Fruit fly (Drosophila melanogaster) whole organism, embryonic: ENCODE data around the gene CG42558.

Experiments
- ATbp ChIP-seq: fragments of 200-800 bp; sonication (Bioruptor generic); optimal IDR thresholded peaks from 2 replicates; lab custom pipeline; 2017; ENCODE audit warnings: missing biosample characterization, mild to moderate bottlenecking, missing genetic modification characterization, missing genetic modification reagents
- Abd-B ChIP-seq: fragments of 200-800 bp; sonication (Bioruptor generic); optimal IDR thresholded peaks from 2 replicates; lab custom pipeline; 2018; ENCODE audit warnings: missing biosample characterization, mild to moderate bottlenecking, missing genetic modification characterization, moderate library complexity
- BEAF-32 ChIP-seq: fragments of 200-800 bp; sonication (Bioruptor generic); optimal IDR thresholded peaks from 3 replicates; lab custom pipeline; 2017; ENCODE audit warnings: missing biosample characterization, missing genetic modification characterization, mild to moderate bottlenecking, moderate library complexity, missing genetic modification reagents
- Blimp-1 ChIP-seq: fragments of 200-800 bp; sonication (Bioruptor generic); optimal IDR thresholded peaks from 3 replicates; lab custom pipeline; 2018; ENCODE audit warnings: missing biosample characterization, missing genetic modification characterization, mild to moderate bottlenecking, moderate library complexity, missing genetic modification reagents
- CG10267 ChIP-seq: fragments of 200-800 bp; sonication (Bioruptor generic); optimal IDR thresholded peaks from 2 replicates; lab custom pipeline; 2018; ENCODE audit warnings: missing biosample characterization, mild to moderate bottlenecking, missing genetic modification characterization, moderate library complexity
- CG11456 ChIP-seq: fragments of 200-800 bp; sonication (Bioruptor generic); IDR thresholded peaks from 3 replicates; pipeline ENCODE4 v1.3.6; 2022; ENCODE audit warnings: missing biosample characterization, missing genetic modification characterization
- CG11504 ChIP-seq: fragments of 200-800 bp; sonication (Bioruptor generic); optimal IDR thresholded peaks from 3 replicates; lab custom pipeline; 2019; ENCODE audit warnings: missing biosample characterization, mild to moderate bottlenecking, missing genetic modification characterization, moderate library complexity
- CG11723 ChIP-seq: fragments of 200-800 bp; sonication (Bioruptor generic); optimal IDR thresholded peaks from 2 replicates; lab custom pipeline; 2017; ENCODE audit warnings: missing biosample characterization, mild to moderate bottlenecking, missing genetic modification characterization
- CG14710 ChIP-seq: fragments of 200-800 bp; sonication (Bioruptor generic); optimal IDR thresholded peaks from 3 replicates; lab custom pipeline; 2019; ENCODE audit warnings: missing biosample characterization, mild to moderate bottlenecking, missing genetic modification characterization, moderate library complexity
- CG14965 ChIP-seq: fragments of 200-800 bp; sonication (Bioruptor generic); optimal IDR thresholded peaks from 2 replicates; lab custom pipeline; 2016; ENCODE audit warnings: missing biosample characterization, missing genetic modification characterization, borderline replicate concordance
- CG15073 ChIP-seq: fragments of 200-800 bp; sonication (Bioruptor generic); optimal IDR thresholded peaks from 2 replicates; lab custom pipeline; 2016; ENCODE audit warnings: missing biosample characterization, missing genetic modification characterization
- CG17359 ChIP-seq: fragments of 200-800 bp; sonication (Bioruptor generic); optimal IDR thresholded peaks from 3 replicates; lab custom pipeline; 2018; ENCODE audit warnings: missing biosample characterization, mild to moderate bottlenecking, missing genetic modification characterization, moderate library complexity
- CG17568 ChIP-seq: fragments of 200-800 bp; sonication (Bioruptor generic); optimal IDR thresholded peaks from 2 replicates; lab custom pipeline; 2018; ENCODE audit warnings: missing biosample characterization, mild to moderate bottlenecking, missing genetic modification characterization, moderate library complexity
- CG1832 ChIP-seq: fragments of 200-800 bp; sonication (Bioruptor generic); optimal IDR thresholded peaks from 2 replicates; lab custom pipeline; 2017; ENCODE audit warnings: missing biosample characterization, mild to moderate bottlenecking, missing genetic modification characterization, inconsistent platforms
- CG18599 ChIP-seq: fragments of 200-800 bp; sonication (Bioruptor generic); optimal IDR thresholded peaks from 3 replicates; lab custom pipeline; 2017; ENCODE audit warnings: missing biosample characterization, missing genetic modification characterization, mild to moderate bottlenecking, moderate library complexity, missing genetic modification reagents
- CG4282 ChIP-seq: fragments of 200-800 bp; sonication (Bioruptor generic); optimal IDR thresholded peaks from 2 replicates; lab custom pipeline; 2016; ENCODE audit warnings: missing biosample characterization, missing genetic modification characterization
- CG4707 ChIP-seq: fragments of 200-800 bp; sonication (Bioruptor generic); optimal IDR thresholded peaks from 2 replicates; lab custom pipeline; 2018; ENCODE audit warnings: missing biosample characterization, mild to moderate bottlenecking, missing genetic modification characterization, moderate library complexity
- CG6272 ChIP-seq: fragments of 200-800 bp; sonication (Bioruptor generic); IDR thresholded peaks from 2 replicates; pipeline ENCODE4 v1.3.6; 2022; ENCODE audit warnings: missing biosample characterization, missing genetic modification characterization
- CG7786 ChIP-seq: fragments of 200-800 bp; sonication (Bioruptor generic); optimal IDR thresholded peaks from 2 replicates; lab custom pipeline; 2016; ENCODE audit warnings: missing biosample characterization, missing genetic modification characterization
- CG8290 ChIP-seq, 3 experiments: fragments of 200-800 bp; sonication (Bioruptor generic); optimal IDR thresholded peaks; 2 replicates each; lab custom pipeline; 2016 to 2019; ENCODE audit warnings: missing biosample characterization in 3 of 3, missing genetic modification characterization in 3 of 3, mild to moderate bottlenecking in 2 of 3, moderate library complexity in 1 of 3
- CG9932 ChIP-seq: fragments of 200-800 bp; sonication (Bioruptor generic); IDR thresholded peaks from 2 replicates; pipeline ENCODE4 v1.3.6; 2022; ENCODE audit warnings: missing biosample characterization, missing genetic modification characterization
- D19B ChIP-seq: fragments of 200-800 bp; sonication (Bioruptor generic); optimal IDR thresholded peaks from 2 replicates; lab custom pipeline; 2017; ENCODE audit warnings: missing biosample characterization, mild to moderate bottlenecking, missing genetic modification characterization
- Dbx ChIP-seq: fragments of 200-800 bp; sonication (Bioruptor generic); IDR thresholded peaks from 3 replicates; pipeline ENCODE4 v1.3.6; 2022; ENCODE audit warnings: missing biosample characterization, missing genetic modification characterization
- Dip3 ChIP-seq: fragments of 200-800 bp; sonication (Bioruptor generic); optimal IDR thresholded peaks from 3 replicates; lab custom pipeline; 2016; ENCODE audit warnings: missing biosample characterization, missing genetic modification characterization
- Eip74EF ChIP-seq, 2 experiments: fragments of 200-800 bp in 1 of 2; fragments of >200 bp in 1 of 2; sonication (Bioruptor generic) in 1 of 2; optimal IDR thresholded peaks; 2 replicates each; lab custom pipeline; 2017 to 2019; ENCODE audit warnings: missing biosample characterization in 2 of 2, missing genetic modification characterization in 2 of 2, mild to moderate bottlenecking in 1 of 2, moderate library complexity in 1 of 2
- Hr3 ChIP-seq: fragments of 200-800 bp; sonication (Bioruptor generic); optimal IDR thresholded peaks from 3 replicates; lab custom pipeline; 2016; ENCODE audit warnings: missing biosample characterization, missing genetic modification characterization
- Hsf ChIP-seq: fragments of 200-800 bp; sonication (Bioruptor generic); optimal IDR thresholded peaks from 3 replicates; lab custom pipeline; 2016; ENCODE audit warnings: missing biosample characterization, missing genetic modification characterization
- NFAT ChIP-seq: fragments of 200-800 bp; sonication (Bioruptor generic); IDR thresholded peaks from 2 replicates; pipeline ENCODE4 v1.3.6; 2022; ENCODE audit warnings: missing biosample characterization, missing genetic modification characterization
- NK7.1 ChIP-seq: fragments of 200-800 bp; sonication (Bioruptor generic); optimal IDR thresholded peaks from 3 replicates; lab custom pipeline; 2016; ENCODE audit warnings: missing biosample characterization, missing genetic modification characterization
- Nf-YB ChIP-seq: fragments of 200-800 bp; sonication (Bioruptor generic); optimal IDR thresholded peaks from 3 replicates; lab custom pipeline; 2019; ENCODE audit warnings: missing biosample characterization, mild to moderate bottlenecking, missing genetic modification characterization, moderate library complexity
- Oli ChIP-seq: fragments of 200-800 bp; sonication (Bioruptor generic); optimal IDR thresholded peaks from 2 replicates; lab custom pipeline; 2018; ENCODE audit warnings: missing biosample characterization, mild to moderate bottlenecking, missing genetic modification characterization, moderate library complexity
- PHDP ChIP-seq: fragments of 200-800 bp; sonication (Bioruptor generic); optimal IDR thresholded peaks from 3 replicates; lab custom pipeline; 2018; ENCODE audit warnings: missing biosample characterization, mild to moderate bottlenecking, missing genetic modification characterization, moderate library complexity
- Rfx ChIP-seq: fragments of 200-800 bp; sonication (Bioruptor generic); IDR thresholded peaks from 2 replicates; pipeline ENCODE4 v1.3.6; 2022; ENCODE audit warnings: missing biosample characterization, missing genetic modification characterization
- Six4 ChIP-seq: fragments of 200-800 bp; sonication (Bioruptor generic); optimal IDR thresholded peaks from 2 replicates; lab custom pipeline; 2016; ENCODE audit warnings: missing biosample characterization, missing genetic modification characterization
- TFAM ChIP-seq: fragments of 200-800 bp; sonication (Bioruptor generic); optimal IDR thresholded peaks from 2 replicates; lab custom pipeline; 2017; ENCODE audit warnings: missing biosample characterization, missing genetic modification characterization, inconsistent platforms
- ab ChIP-seq: fragments of 200-800 bp; sonication (Bioruptor generic); optimal IDR thresholded peaks from 2 replicates; lab custom pipeline; 2016; ENCODE audit warnings: missing biosample characterization, missing genetic modification characterization
- chinmo ChIP-seq: fragments of 200-800 bp; sonication (Bioruptor generic); IDR thresholded peaks from 4 replicates; pipeline ENCODE4 v1.3.6; 2022; ENCODE audit warnings: missing biosample characterization, missing genetic modification characterization; ENCODE audit not compliant: partially characterized antibody
- da ChIP-seq: fragments of 200-800 bp; sonication (Bioruptor generic); optimal IDR thresholded peaks from 2 replicates; lab custom pipeline; 2016; ENCODE audit warnings: missing biosample characterization, missing genetic modification characterization
- exex ChIP-seq: fragments of 200-800 bp; sonication (Bioruptor generic); optimal IDR thresholded peaks from 4 replicates; lab custom pipeline; 2018; ENCODE audit warnings: missing biosample characterization, mild to moderate bottlenecking, missing genetic modification characterization, moderate library complexity
- eyg ChIP-seq: fragments of 200-800 bp; sonication (Bioruptor generic); optimal IDR thresholded peaks from 3 replicates; lab custom pipeline; 2016; ENCODE audit warnings: missing biosample characterization, missing genetic modification characterization
- hkb ChIP-seq, 2 experiments: fragments of 200-800 bp in 1 of 2; fragments of >200 bp in 1 of 2; sonication (Bioruptor generic) in 1 of 2; IDR thresholded peaks in 1 of 2; optimal IDR thresholded peaks in 1 of 2; 2 replicates each; pipeline versions ENCODE4 v1.3.6 to Lab custom; 2017 to 2022; ENCODE audit warnings: missing biosample characterization in 1 of 2, missing genetic modification characterization in 1 of 2
- jing ChIP-seq: fragments of 200-800 bp; sonication (Bioruptor generic); optimal IDR thresholded peaks from 2 replicates; lab custom pipeline; 2018; ENCODE audit warnings: missing biosample characterization, mild to moderate bottlenecking, missing genetic modification characterization
- lab ChIP-seq: fragments of 200-800 bp; sonication (Bioruptor generic); optimal IDR thresholded peaks from 3 replicates; lab custom pipeline; 2017; ENCODE audit warnings: missing biosample characterization, missing genetic modification characterization, mild to moderate bottlenecking, moderate library complexity, missing genetic modification reagents
- lilli ChIP-seq: fragments of 200-800 bp; sonication (Bioruptor generic); optimal IDR thresholded peaks from 3 replicates; lab custom pipeline; 2016; ENCODE audit warnings: missing biosample characterization, missing genetic modification characterization
- salm ChIP-seq: fragments of 200-800 bp; sonication (Bioruptor generic); optimal IDR thresholded peaks from 2 replicates; lab custom pipeline; 2018; ENCODE audit warnings: missing biosample characterization, mild to moderate bottlenecking, missing genetic modification characterization
- slou ChIP-seq: fragments of 200-800 bp; sonication (Bioruptor generic); optimal IDR thresholded peaks from 3 replicates; lab custom pipeline; 2016; ENCODE audit warnings: missing biosample characterization, missing genetic modification characterization
- tll ChIP-seq, 2 experiments: fragments of 200-800 bp in 1 of 2; fragments of >200 bp in 1 of 2; sonication (Bioruptor generic) in 1 of 2; optimal IDR thresholded peaks; 2 replicates each; lab custom pipeline; 2017 to 2019; ENCODE audit warnings: missing biosample characterization in 2 of 2, missing genetic modification characterization in 2 of 2, mild to moderate bottlenecking in 1 of 2, moderate library complexity in 1 of 2
- usp ChIP-seq: fragments of >200 bp; optimal IDR thresholded peaks from 2 replicates; lab custom pipeline; 2017; ENCODE audit warnings: missing biosample characterization, missing genetic modification characterization
- vvl ChIP-seq: fragments of 200-800 bp; sonication (Bioruptor generic); IDR thresholded peaks from 2 replicates; pipeline ENCODE4 v1.3.6; 2022; ENCODE audit warnings: missing biosample characterization, missing genetic modification characterization
- wor ChIP-seq: fragments of 200-800 bp; sonication (Bioruptor generic); IDR thresholded peaks from 2 replicates; pipeline ENCODE4 v1.3.6; 2022; ENCODE audit warnings: missing biosample characterization, missing genetic modification characterization
- zen ChIP-seq: fragments of 200-800 bp; sonication (Bioruptor generic); optimal IDR thresholded peaks from 3 replicates; lab custom pipeline; 2018; ENCODE audit warnings: missing biosample characterization, mild to moderate bottlenecking, missing genetic modification characterization, moderate library complexity

The CG42558 gene

DNA sequence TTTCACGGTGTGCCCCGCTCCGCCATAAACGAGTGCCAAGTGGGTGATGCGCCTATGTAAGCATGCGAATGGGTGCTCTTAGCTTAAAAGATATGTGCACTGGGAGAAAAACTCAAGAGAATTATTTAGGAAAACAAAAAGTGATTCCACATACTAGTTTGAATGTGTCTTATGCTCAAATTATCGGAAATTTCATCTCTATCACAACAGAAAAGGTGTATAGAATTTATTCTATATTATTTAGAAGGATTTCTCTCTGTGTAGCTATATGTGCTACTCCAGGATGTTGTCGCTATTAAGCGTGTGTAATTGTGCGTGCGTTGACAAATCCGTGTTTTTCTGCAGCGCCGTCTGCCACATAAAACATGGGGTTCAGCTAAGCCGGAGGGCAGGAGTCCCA lies 26.2 kb downstream of the CG42558 start (continued):
- TF ChIP-seq BEAF-32 (GFP tag; lab: Kevin White, UChicago), result no peak
- no peak for TF ChIP-seq CG17568 (GFP tag; lab: Kevin White, UChicago)
- TF ChIP-seq CG18599 (GFP tag; lab: Kevin White, UChicago), result peak; percentile 56
- no peak for TF ChIP-seq CG1832 (GFP tag; lab: Kevin White, UChicago)
- TF ChIP-seq CG10267 (tag; lab: Kevin White, UChicago), result no peak
- TF ChIP-seq D19B, result no peak
- no peak for TF ChIP-seq Six4
- no peak for TF ChIP-seq eyg (GFP tag; lab: Kevin White, UChicago)
- TF ChIP-seq da (GFP tag; lab: Kevin White, UChicago), result no peak
- TF ChIP-seq NK7.1, result no peak
- TF ChIP-seq CG9932 (GFP tag; lab: Robert Waterston, UW), result peak; percentile 44
- TF ChIP-seq Abd-B (GFP tag; lab: Kevin White, UChicago), result no peak
- TF ChIP-seq Dbx, result 0 out of 3 replicates have a peak, but pooled peaks have one; percentile 15
- TF ChIP-seq jing (GFP tag; lab: Kevin White, UChicago), result no peak
- no peak for TF ChIP-seq lilli (GFP tag; lab: Kevin White, UChicago)
- no peak for TF ChIP-seq hkb (optimal IDR thresholded peaks at IDR 0.05; lab: Kevin White, UChicago)
- TF ChIP-seq hkb (GFP tag; IDR thresholded peaks at IDR 0.05; lab: Robert Waterston, UW), result peak; percentile 55
- no peak for TF ChIP-seq slou (GFP tag; lab: Kevin White, UChicago)
- no peak for TF ChIP-seq CG4282
- no peak for TF ChIP-seq ab (GFP tag; lab: Kevin White, UChicago)
- no peak for TF ChIP-seq PHDP (tag; lab: Kevin White, UChicago)
- TF ChIP-seq CG11456 (GFP tag; lab: Robert Waterston, UW), result peak; percentile 29; the same call in 1 of the 3 replicates
- no peak for TF ChIP-seq CG14710 (tag; lab: Kevin White, UChicago)
- TF ChIP-seq lab, result peak; percentile 30
- no peak for TF ChIP-seq chinmo (GFP tag; lab: Robert Waterston, UW)
- TF ChIP-seq NFAT, result no peak
- TF ChIP-seq Hsf, result no peak
- no peak for TF ChIP-seq CG15073
- no peak for TF ChIP-seq TFAM
- no peak for TF ChIP-seq salm (tag; lab: Kevin White, UChicago)
- no peak; the same call in 1 of the 2 replicates for TF ChIP-seq vvl (GFP tag; lab: Robert Waterston, UW)
- no peak for TF ChIP-seq Eip74EF (GFP tag; optimal IDR thresholded peaks at IDR 0.05; lab: Kevin White, UChicago)
- TF ChIP-seq CG17359 (tag; lab: Kevin White, UChicago), result no peak
- TF ChIP-seq CG4707 (GFP tag; lab: Kevin White, UChicago), result no peak
- no peak for TF ChIP-seq Oli (tag; lab: Kevin White, UChicago)
- TF ChIP-seq CG11723 (GFP tag; lab: Kevin White, UChicago), result no peak
- no peak for TF ChIP-seq Nf-YB (GFP tag; lab: Kevin White, UChicago)
- TF ChIP-seq CG11504, result peak; percentile 11
- TF ChIP-seq Dip3 (GFP tag; lab: Kevin White, UChicago), result no peak

DNA sequence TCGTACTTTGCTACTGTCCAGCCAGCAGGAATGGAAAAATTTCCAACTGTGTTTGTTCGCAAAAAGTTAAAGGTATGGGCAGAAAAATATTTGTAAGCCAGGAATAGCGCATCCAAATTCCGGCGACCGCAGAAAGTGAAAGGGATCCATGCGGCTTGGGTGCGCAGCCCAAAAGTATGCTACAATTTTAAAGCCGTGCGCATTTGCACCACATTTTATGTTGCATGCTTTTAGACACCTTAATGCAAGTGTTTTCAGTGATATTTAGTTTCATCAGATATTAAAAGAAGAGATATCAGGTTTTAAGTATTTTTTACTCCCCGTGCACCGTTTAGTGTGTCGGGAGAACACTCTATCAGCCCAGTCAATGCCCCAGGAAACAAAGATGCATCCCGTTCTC lies 30.0 kb downstream of the CG42558 start:
- TF ChIP-seq CG7786 (GFP tag; lab: Kevin White, UChicago) (no peak), wor (GFP tag; lab: Robert Waterston, UW) (no peak), exex (no peak), Blimp-1 (peak; percentile 73), zen (tag; lab: Kevin White, UChicago) (no peak), Hr3 (no peak), CG6272 (GFP tag; lab: Robert Waterston, UW) (no peak), Rfx (GFP tag; lab: Robert Waterston, UW) (no peak), CG8290 (GFP tag; optimal IDR thresholded peaks at IDR 0.05; lab: Kevin White, UChicago) (peak; percentile 94), CG8290 (tag; optimal IDR thresholded peaks at IDR 0.05; lab: Kevin White, UChicago) (peak; percentile 2 to 74), usp (GFP tag; lab: Kevin White, UChicago) (no peak), ATbp (no peak), CG14965 (GFP tag; lab: Kevin White, UChicago) (no peak), tll (GFP tag; optimal IDR thresholded peaks at IDR 0.05; lab: Kevin White, UChicago) (no peak)
